Fruit fly (Drosophila melanogaster) whole organism, embryonic: Measurements from ENCODE around the gene Atu.

Experiments used
- ATbp ChIP-seq: fragments of 200-800 bp; sonication (Bioruptor generic); optimal IDR thresholded peaks from 2 replicates; lab custom pipeline; 2017; ENCODE audit warnings: missing biosample characterization, mild to moderate bottlenecking, missing genetic modification characterization, missing genetic modification reagents
- BtbVII ChIP-seq: fragments of 200-800 bp; sonication (Bioruptor generic); optimal IDR thresholded peaks from 3 replicates; lab custom pipeline; 2017; ENCODE audit warnings: missing biosample characterization, mild to moderate bottlenecking, missing genetic modification characterization
- CG10321 ChIP-seq: fragments of 200-800 bp; sonication (Bioruptor generic); IDR thresholded peaks from 2 replicates; pipeline ENCODE4 v1.3.6; 2022; ENCODE audit warnings: missing biosample characterization, missing genetic modification characterization
- CG10543 ChIP-seq: fragments of 200-800 bp; sonication (Bioruptor generic); optimal IDR thresholded peaks from 3 replicates; lab custom pipeline; 2017; ENCODE audit warnings: missing biosample characterization, mild to moderate bottlenecking, missing genetic modification characterization, moderate library complexity
- CG11398 ChIP-seq: fragments of 200-800 bp; sonication (Bioruptor generic); optimal IDR thresholded peaks from 2 replicates; lab custom pipeline; 2016; ENCODE audit warnings: missing biosample characterization, missing genetic modification characterization
- CG11695 ChIP-seq: fragments of 200-800 bp; sonication (Bioruptor generic); IDR thresholded peaks from 3 replicates; pipeline ENCODE4 v1.3.6; 2022; ENCODE audit warnings: missing biosample characterization, missing genetic modification characterization
- CG11723 ChIP-seq: fragments of 200-800 bp; sonication (Bioruptor generic); optimal IDR thresholded peaks from 2 replicates; lab custom pipeline; 2017; ENCODE audit warnings: missing biosample characterization, mild to moderate bottlenecking, missing genetic modification characterization
- CG12104 ChIP-seq: fragments of 200-800 bp; sonication (Bioruptor generic); optimal IDR thresholded peaks from 3 replicates; lab custom pipeline; 2016; ENCODE audit warnings: missing biosample characterization, missing genetic modification characterization
- CG12236 ChIP-seq: fragments of 200-800 bp; sonication (Bioruptor generic); optimal IDR thresholded peaks from 2 replicates; lab custom pipeline; 2016; ENCODE audit warnings: missing biosample characterization, missing genetic modification characterization
- CG14710 ChIP-seq: fragments of 200-800 bp; sonication (Bioruptor generic); optimal IDR thresholded peaks from 3 replicates; lab custom pipeline; 2019; ENCODE audit warnings: missing biosample characterization, mild to moderate bottlenecking, missing genetic modification characterization, moderate library complexity
- CG14965 ChIP-seq: fragments of 200-800 bp; sonication (Bioruptor generic); optimal IDR thresholded peaks from 2 replicates; lab custom pipeline; 2016; ENCODE audit warnings: missing biosample characterization, missing genetic modification characterization, borderline replicate concordance
- CG15269 ChIP-seq: fragments of 200-800 bp; sonication (Bioruptor generic); optimal IDR thresholded peaks from 2 replicates; lab custom pipeline; 2018; ENCODE audit warnings: missing biosample characterization, mild to moderate bottlenecking, missing genetic modification characterization, moderate library complexity
- CG15696 ChIP-seq: fragments of 200-800 bp; sonication (Bioruptor generic); optimal IDR thresholded peaks from 2 replicates; lab custom pipeline; 2019; ENCODE audit warnings: missing biosample characterization, mild to moderate bottlenecking, missing genetic modification characterization, moderate library complexity
- CG16779 ChIP-seq: fragments of 200-800 bp; sonication (Bioruptor generic); IDR thresholded peaks from 2 replicates; pipeline ENCODE4 v1.3.6; 2022; ENCODE audit warnings: missing biosample characterization, missing genetic modification characterization
- CG18619 ChIP-seq: fragments of 200-800 bp; sonication (Bioruptor generic); optimal IDR thresholded peaks from 3 replicates; lab custom pipeline; 2017; ENCODE audit warnings: missing biosample characterization, mild to moderate bottlenecking, missing genetic modification characterization
- CG34376 ChIP-seq: fragments of 200-800 bp; sonication (Bioruptor generic); optimal IDR thresholded peaks from 2 replicates; lab custom pipeline; 2018; ENCODE audit warnings: missing biosample characterization, mild to moderate bottlenecking, missing genetic modification characterization
- CG3838 ChIP-seq: fragments of 200-800 bp; sonication (Bioruptor generic); optimal IDR thresholded peaks from 3 replicates; lab custom pipeline; 2016; ENCODE audit warnings: missing biosample characterization, missing genetic modification characterization
- CG4707 ChIP-seq: fragments of 200-800 bp; sonication (Bioruptor generic); optimal IDR thresholded peaks from 2 replicates; lab custom pipeline; 2018; ENCODE audit warnings: missing biosample characterization, mild to moderate bottlenecking, missing genetic modification characterization, moderate library complexity
- CG7556 ChIP-seq: fragments of 200-800 bp; sonication (Bioruptor generic); optimal IDR thresholded peaks from 2 replicates; lab custom pipeline; 2017; ENCODE audit warnings: missing biosample characterization, mild to moderate bottlenecking, missing genetic modification characterization
- CG9215 ChIP-seq: fragments of 200-800 bp; sonication (Bioruptor generic); IDR thresholded peaks from 2 replicates; pipeline ENCODE4 v1.3.6; 2022; ENCODE audit warnings: missing biosample characterization, missing genetic modification characterization
- CG9437 ChIP-seq: fragments of 200-800 bp; sonication (Bioruptor generic); optimal IDR thresholded peaks from 2 replicates; lab custom pipeline; 2018; ENCODE audit warnings: missing biosample characterization, mild to moderate bottlenecking, missing genetic modification characterization
- Dad ChIP-seq: fragments of 200-800 bp; sonication (Bioruptor generic); optimal IDR thresholded peaks from 3 replicates; lab custom pipeline; 2016; ENCODE audit warnings: missing biosample characterization, missing genetic modification characterization
- ERR ChIP-seq: fragments of 200-800 bp; sonication (Bioruptor generic); optimal IDR thresholded peaks from 2 replicates; lab custom pipeline; 2016; ENCODE audit warnings: missing biosample characterization, missing genetic modification characterization
- Eip74EF ChIP-seq, 2 experiments: fragments of 200-800 bp in 1 of 2; fragments of >200 bp in 1 of 2; sonication (Bioruptor generic) in 1 of 2; optimal IDR thresholded peaks; 2 replicates each; lab custom pipeline; 2017 to 2019; ENCODE audit warnings: missing biosample characterization in 2 of 2, missing genetic modification characterization in 2 of 2, mild to moderate bottlenecking in 1 of 2, moderate library complexity in 1 of 2
- Hsf ChIP-seq: fragments of 200-800 bp; sonication (Bioruptor generic); optimal IDR thresholded peaks from 3 replicates; lab custom pipeline; 2016; ENCODE audit warnings: missing biosample characterization, missing genetic modification characterization
- Nf-YA ChIP-seq: fragments of 200-800 bp; sonication (Bioruptor generic); IDR thresholded peaks from 2 replicates; pipeline ENCODE4 v1.3.6; 2022; ENCODE audit warnings: missing biosample characterization, missing genetic modification characterization
- Ptx1 ChIP-seq: fragments of 200-800 bp; sonication (Bioruptor generic); IDR thresholded peaks from 2 replicates; pipeline ENCODE4 v1.3.6; 2022; ENCODE audit warnings: missing biosample characterization, missing genetic modification characterization
- Ssrp ChIP-seq: fragments of 200-800 bp; sonication (Bioruptor generic); optimal IDR thresholded peaks from 2 replicates; lab custom pipeline; 2018; ENCODE audit warnings: missing biosample characterization, mild to moderate bottlenecking, missing genetic modification characterization, moderate library complexity
- YL-1 ChIP-seq: fragments of 200-800 bp; sonication (Bioruptor generic); optimal IDR thresholded peaks from 3 replicates; lab custom pipeline; 2017; ENCODE audit warnings: missing biosample characterization, mild to moderate bottlenecking, missing genetic modification characterization
- al ChIP-seq: fragments of 200-800 bp; sonication (Bioruptor generic); IDR thresholded peaks from 2 replicates; pipeline ENCODE4 v1.3.6; 2022; ENCODE audit warnings: missing biosample characterization, missing genetic modification characterization
- chif ChIP-seq, 2 experiments: fragments of 200-800 bp; sonication (Bioruptor generic); optimal IDR thresholded peaks; 3 replicates each; lab custom pipeline; 2016; ENCODE audit warnings: missing biosample characterization in 2 of 2, missing genetic modification characterization in 2 of 2
- chn ChIP-seq: fragments of 200-800 bp; sonication (Bioruptor generic); optimal IDR thresholded peaks from 2 replicates; lab custom pipeline; 2016; ENCODE audit warnings: missing biosample characterization, missing genetic modification characterization
- ci ChIP-seq: fragments of 200-800 bp; sonication (Bioruptor generic); IDR thresholded peaks from 3 replicates; pipeline ENCODE4 v1.3.6; 2022; ENCODE audit warnings: missing biosample characterization, missing genetic modification characterization
- crol ChIP-seq: fragments of 200-800 bp; sonication (Bioruptor generic); IDR thresholded peaks from 2 replicates; pipeline ENCODE4 v1.3.6; 2022; ENCODE audit warnings: missing biosample characterization, missing genetic modification characterization
- da ChIP-seq: fragments of 200-800 bp; sonication (Bioruptor generic); optimal IDR thresholded peaks from 2 replicates; lab custom pipeline; 2016; ENCODE audit warnings: missing biosample characterization, missing genetic modification characterization
- dmrt99B ChIP-seq: fragments of 200-800 bp; sonication (Bioruptor generic); optimal IDR thresholded peaks from 2 replicates; lab custom pipeline; 2018; ENCODE audit warnings: missing biosample characterization, mild to moderate bottlenecking, missing genetic modification characterization, moderate library complexity
- eve ChIP-seq, 2 experiments: fragments of >200 bp; optimal IDR thresholded peaks; 2 replicates each; lab custom pipeline; 2017; ENCODE audit warnings: missing biosample characterization in 2 of 2, missing genetic modification characterization in 2 of 2
- fu2 ChIP-seq: fragments of 200-800 bp; sonication (Bioruptor generic); optimal IDR thresholded peaks from 2 replicates; lab custom pipeline; 2016; ENCODE audit warnings: missing biosample characterization, missing genetic modification characterization
- gcm ChIP-seq: fragments of 200-800 bp; sonication (Bioruptor generic); optimal IDR thresholded peaks from 2 replicates; lab custom pipeline; 2019; ENCODE audit warnings: missing biosample characterization, mild to moderate bottlenecking, missing genetic modification characterization, moderate library complexity
- hbn ChIP-seq: fragments of 200-800 bp; sonication (Bioruptor generic); IDR thresholded peaks from 2 replicates; pipeline ENCODE4 v1.3.6; 2022; ENCODE audit warnings: missing biosample characterization, missing genetic modification characterization; ENCODE audit not compliant: partially characterized antibody
- onecut ChIP-seq: fragments of 200-800 bp; sonication (Bioruptor generic); IDR thresholded peaks from 2 replicates; pipeline ENCODE4 v1.3.6; 2022; ENCODE audit warnings: missing biosample characterization, missing genetic modification characterization
- pum ChIP-seq: fragments of 200-800 bp; sonication (Bioruptor generic); optimal IDR thresholded peaks from 2 replicates; lab custom pipeline; 2016; ENCODE audit warnings: missing biosample characterization, missing genetic modification characterization
- ranshi ChIP-seq: fragments of 200-800 bp; sonication (Bioruptor generic); IDR thresholded peaks from 2 replicates; pipeline ENCODE4 v1.3.6; 2022; ENCODE audit warnings: missing biosample characterization, missing genetic modification characterization
- run ChIP-seq: fragments of 200-800 bp; sonication (Bioruptor generic); optimal IDR thresholded peaks from 3 replicates; lab custom pipeline; 2018; ENCODE audit warnings: missing biosample characterization, mild to moderate bottlenecking, missing genetic modification characterization
- sens ChIP-seq: fragments of 200-800 bp; sonication (Bioruptor generic); peaks from one replicate; lab custom pipeline; 2016; ENCODE audit warnings: missing biosample characterization, missing genetic modification characterization
- slou ChIP-seq: fragments of 200-800 bp; sonication (Bioruptor generic); optimal IDR thresholded peaks from 3 replicates; lab custom pipeline; 2016; ENCODE audit warnings: missing biosample characterization, missing genetic modification characterization
- ttk ChIP-seq: fragments of 200-800 bp; sonication (Bioruptor generic); IDR thresholded peaks from 2 replicates; pipeline ENCODE4 v2.1.2; 2022; ENCODE audit warnings: missing biosample characterization, missing genetic modification characterization
- twi ChIP-seq: fragments of 200-800 bp; optimal IDR thresholded peaks from 2 replicates; lab custom pipeline; 2019; ENCODE audit warnings: missing biosample characterization, mild to moderate bottlenecking, missing genetic modification characterization, moderate library complexity
- usp ChIP-seq: fragments of >200 bp; optimal IDR thresholded peaks from 2 replicates; lab custom pipeline; 2017; ENCODE audit warnings: missing biosample characterization, missing genetic modification characterization
- vvl ChIP-seq: fragments of 200-800 bp; sonication (Bioruptor generic); IDR thresholded peaks from 2 replicates; pipeline ENCODE4 v1.3.6; 2022; ENCODE audit warnings: missing biosample characterization, missing genetic modification characterization
- zen ChIP-seq: fragments of 200-800 bp; sonication (Bioruptor generic); optimal IDR thresholded peaks from 3 replicates; lab custom pipeline; 2018; ENCODE audit warnings: missing biosample characterization, mild to moderate bottlenecking, missing genetic modification characterization, moderate library complexity

Atu gene

dm6 chr3R:5565623-5566022 is 47.5 kb upstream of the Atu start (continued):
- TF ChIP-seq usp (GFP tag; lab: Kevin White, UChicago) (no peak), CG9437 (GFP tag; lab: Kevin White, UChicago) (peak; percentile 69), CG9215 (GFP tag; lab: Robert Waterston, UW) (peak; percentile 66), CG3838 (peak; percentile 28), BtbVII (GFP tag; lab: Kevin White, UChicago) (peak; percentile 62), ttk (GFP tag; lab: Robert Waterston, UW) (peak; percentile 84), CG14965 (GFP tag; lab: Kevin White, UChicago) (peak; percentile 36), CG16779 (peak; percentile 71; the same call in 1 of the 2 replicates), chn (GFP tag; lab: Kevin White, UChicago) (peak; percentile 63), dmrt99B (peak; percentile 88), ERR (GFP tag; lab: Kevin White, UChicago) (peak; percentile 68), vvl (peak; percentile 95), gcm (GFP tag; lab: Kevin White, UChicago) (peak; percentile 56), ATbp (GFP tag; lab: Kevin White, UChicago) (peak; percentile 84), CG34376 (GFP tag; lab: Kevin White, UChicago) (peak; percentile 96), slou (GFP tag; lab: Kevin White, UChicago) (peak; percentile 40), Hsf (GFP tag; lab: Kevin White, UChicago) (peak; percentile 76), hbn (GFP tag; lab: Robert Waterston, UW) (no peak), CG10321 (GFP tag; lab: Robert Waterston, UW) (peak; percentile 41; the same call in 1 of the 2 replicates), CG18619 (peak; percentile 61), run (peak; percentile 41), pum (GFP tag; lab: Kevin White, UChicago) (peak; percentile 75), onecut (GFP tag; lab: Robert Waterston, UW) (peak; percentile 54), CG15696 (tag; lab: Kevin White, UChicago) (no peak), CG7556 (GFP tag; lab: Kevin White, UChicago) (peak; percentile 82), YL-1 (GFP tag; lab: Kevin White, UChicago) (no peak), Nf-YA (GFP tag; lab: Robert Waterston, UW) (peak; percentile 78), CG14710 (tag; lab: Kevin White, UChicago) (peak; percentile 28), Ptx1 (GFP tag; lab: Robert Waterston, UW) (peak; percentile 86), Ssrp (peak; percentile 71), ranshi (peak; percentile 86), CG10543 (peak; percentile 69), da (GFP tag; lab: Kevin White, UChicago) (peak; percentile 12), chif (GFP tag; optimal IDR thresholded peaks at IDR 0.05; lab: Kevin White, UChicago) (peak; percentile 46 to 70), eve (GFP tag; optimal IDR thresholded peaks at IDR 0.05; lab: Kevin White, UChicago) (no peak), twi (tag; lab: Kevin White, UChicago) (peak; percentile 21), CG11723 (GFP tag; lab: Kevin White, UChicago) (peak; percentile 62), Dad (GFP tag; lab: Kevin White, UChicago) (peak; percentile 62), crol (peak; percentile 39; the same call in 1 of the 2 replicates), ci (GFP tag; lab: Robert Waterston, UW) (peak; percentile 96), sens (peak; percentile 96), CG11695 (GFP tag; lab: Robert Waterston, UW) (peak; percentile 89), CG12104 (GFP tag; lab: Kevin White, UChicago) (peak; percentile 24), CG11398 (peak; percentile 49), zen (peak; percentile 11), Eip74EF (GFP tag; optimal IDR thresholded peaks at IDR 0.05; lab: Kevin White, UChicago) (peak in 1 of 2 experiments; percentile 59), CG12236 (GFP tag; lab: Kevin White, UChicago) (no peak), CG4707 (GFP tag; lab: Kevin White, UChicago) (peak; percentile 19), CG15269 (peak; percentile 86), al (GFP tag; lab: Robert Waterston, UW) (peak; percentile 70), fu2 (GFP tag; lab: Kevin White, UChicago) (peak; percentile 53)
